Fruit fly (Drosophila melanogaster) whole organism, embryonic: ENCODE measurements around the gene EMC5.

Experiments
- Bdp1 ChIP-seq: fragments of 200-800 bp; sonication (Bioruptor generic); optimal IDR thresholded peaks from 3 replicates; lab custom pipeline; 2016; ENCODE audit warnings: missing biosample characterization, missing genetic modification characterization
- CG10147 ChIP-seq: fragments of 200-800 bp; sonication (Bioruptor generic); optimal IDR thresholded peaks from 2 replicates; lab custom pipeline; 2019; ENCODE audit warnings: missing biosample characterization, mild to moderate bottlenecking, missing genetic modification characterization, moderate library complexity
- CG10366 ChIP-seq: fragments of 200-800 bp; sonication (Bioruptor generic); IDR thresholded peaks from 2 replicates; pipeline ENCODE4 v1.3.6; 2022; ENCODE audit warnings: missing biosample characterization, missing genetic modification characterization
- CG10654 ChIP-seq: fragments of 200-800 bp; sonication (Bioruptor generic); optimal IDR thresholded peaks from 2 replicates; lab custom pipeline; 2016; ENCODE audit warnings: missing biosample characterization, missing genetic modification characterization
- CG11504 ChIP-seq: fragments of 200-800 bp; sonication (Bioruptor generic); optimal IDR thresholded peaks from 3 replicates; lab custom pipeline; 2019; ENCODE audit warnings: missing biosample characterization, mild to moderate bottlenecking, missing genetic modification characterization, moderate library complexity
- CG11695 ChIP-seq: fragments of 200-800 bp; sonication (Bioruptor generic); IDR thresholded peaks from 3 replicates; pipeline ENCODE4 v1.3.6; 2022; ENCODE audit warnings: missing biosample characterization, missing genetic modification characterization
- CG12942 ChIP-seq: fragments of 200-800 bp; sonication (Bioruptor generic); optimal IDR thresholded peaks from 3 replicates; lab custom pipeline; 2016; ENCODE audit warnings: missing biosample characterization, missing genetic modification characterization
- CG13296 ChIP-seq: fragments of 200-800 bp; sonication (Bioruptor generic); optimal IDR thresholded peaks from 3 replicates; lab custom pipeline; 2018; ENCODE audit warnings: missing biosample characterization, mild to moderate bottlenecking, missing genetic modification characterization
- CG1603 ChIP-seq: fragments of 200-800 bp; sonication (Bioruptor generic); optimal IDR thresholded peaks from 2 replicates; lab custom pipeline; 2019; ENCODE audit warnings: missing biosample characterization, mild to moderate bottlenecking, missing genetic modification characterization, moderate library complexity
- CG17328 ChIP-seq: fragments of 200-800 bp; sonication (Bioruptor generic); IDR thresholded peaks from 2 replicates; pipeline ENCODE4 v1.3.6; 2022; ENCODE audit warnings: missing biosample characterization, missing genetic modification characterization
- CG2116 ChIP-seq: fragments of 200-800 bp; sonication (Bioruptor generic); optimal IDR thresholded peaks from 3 replicates; lab custom pipeline; 2018; ENCODE audit warnings: missing biosample characterization, mild to moderate bottlenecking, missing genetic modification characterization
- CG2678 ChIP-seq: fragments of 200-800 bp; sonication (Bioruptor generic); optimal IDR thresholded peaks from 3 replicates; lab custom pipeline; 2019; ENCODE audit warnings: missing biosample characterization, mild to moderate bottlenecking, missing genetic modification characterization, moderate library complexity
- CG2889 ChIP-seq: fragments of 200-800 bp; sonication (Bioruptor generic); IDR thresholded peaks from 3 replicates; pipeline ENCODE4 v1.3.6; 2022; ENCODE audit warnings: missing biosample characterization, missing genetic modification characterization
- CG31388 ChIP-seq: fragments of 200-800 bp; sonication (Bioruptor generic); optimal IDR thresholded peaks from 2 replicates; lab custom pipeline; 2016; ENCODE audit warnings: missing biosample characterization, missing genetic modification characterization
- CG3163 ChIP-seq: fragments of 200-800 bp; sonication (Bioruptor generic); optimal IDR thresholded peaks from 3 replicates; lab custom pipeline; 2016; ENCODE audit warnings: missing biosample characterization, missing genetic modification characterization
- CG32532 ChIP-seq: fragments of 200-800 bp; sonication (Bioruptor generic); IDR thresholded peaks from 2 replicates; pipeline ENCODE4 v1.3.6; 2022; ENCODE audit warnings: missing biosample characterization, missing genetic modification characterization
- CG6254 ChIP-seq: fragments of 200-800 bp; sonication (Bioruptor generic); optimal IDR thresholded peaks from 3 replicates; lab custom pipeline; 2017; ENCODE audit warnings: mild to moderate bottlenecking, missing biosample characterization, missing genetic modification reagents, missing genetic modification characterization
- CG6683 ChIP-seq: fragments of 200-800 bp; sonication (Bioruptor generic); optimal IDR thresholded peaks from 2 replicates; lab custom pipeline; 2017; ENCODE audit warnings: missing biosample characterization, mild to moderate bottlenecking, missing genetic modification characterization, missing genetic modification reagents
- CG7271 ChIP-seq: fragments of 200-800 bp; sonication (Bioruptor generic); optimal IDR thresholded peaks from 2 replicates; lab custom pipeline; 2018; ENCODE audit warnings: missing biosample characterization, mild to moderate bottlenecking, missing genetic modification characterization, moderate library complexity
- CG8944 ChIP-seq: fragments of 200-800 bp; sonication (Bioruptor generic); optimal IDR thresholded peaks from 3 replicates; lab custom pipeline; 2016; ENCODE audit warnings: missing biosample characterization, missing genetic modification characterization
- CG9215 ChIP-seq: fragments of 200-800 bp; sonication (Bioruptor generic); IDR thresholded peaks from 2 replicates; pipeline ENCODE4 v1.3.6; 2022; ENCODE audit warnings: missing biosample characterization, missing genetic modification characterization
- CkIIα-i1 ChIP-seq: fragments of 200-800 bp; sonication (Bioruptor generic); IDR thresholded peaks from 2 replicates; pipeline ENCODE4 v1.3.6; 2022; ENCODE audit warnings: missing biosample characterization, missing genetic modification characterization
- H15 ChIP-seq: fragments of 200-800 bp; sonication (Bioruptor generic); IDR thresholded peaks from 3 replicates; pipeline ENCODE4 v1.3.6; 2022; ENCODE audit warnings: missing biosample characterization, missing genetic modification characterization
- Hr3 ChIP-seq: fragments of 200-800 bp; sonication (Bioruptor generic); optimal IDR thresholded peaks from 3 replicates; lab custom pipeline; 2016; ENCODE audit warnings: missing biosample characterization, missing genetic modification characterization
- Hr78 ChIP-seq, 2 experiments: fragments of 200-800 bp in 1 of 2; fragments of >200 bp in 1 of 2; sonication (Bioruptor generic) in 1 of 2; optimal IDR thresholded peaks; 2 replicates each; lab custom pipeline; 2017 to 2019; ENCODE audit warnings: missing biosample characterization in 2 of 2, missing genetic modification characterization in 2 of 2, mild to moderate bottlenecking in 1 of 2, moderate library complexity in 1 of 2
- MESR4 ChIP-seq: fragments of 200-800 bp; sonication (Bioruptor generic); optimal IDR thresholded peaks from 2 replicates; lab custom pipeline; 2018; ENCODE audit warnings: missing biosample characterization, mild to moderate bottlenecking, missing genetic modification characterization, moderate library complexity
- Myb ChIP-seq: fragments of 200-800 bp; sonication (Bioruptor generic); optimal IDR thresholded peaks from 2 replicates; lab custom pipeline; 2016; ENCODE audit warnings: missing biosample characterization, missing genetic modification characterization
- Opbp ChIP-seq: fragments of 200-800 bp; sonication (Bioruptor generic); IDR thresholded peaks from 3 replicates; pipeline ENCODE4 v1.3.6; 2022; ENCODE audit warnings: missing biosample characterization, missing genetic modification characterization; ENCODE audit not compliant: partially characterized antibody
- Poxn ChIP-seq: fragments of 200-800 bp; sonication (Bioruptor generic); IDR thresholded peaks from 2 replicates; pipeline ENCODE4 v1.3.6; 2022; ENCODE audit warnings: missing biosample characterization, missing genetic modification characterization
- cato ChIP-seq: fragments of 200-800 bp; sonication (Bioruptor generic); optimal IDR thresholded peaks from 2 replicates; lab custom pipeline; 2016; ENCODE audit warnings: missing biosample characterization, missing genetic modification characterization, borderline replicate concordance
- cg ChIP-seq: fragments of 200-800 bp; sonication (Bioruptor generic); optimal IDR thresholded peaks from 3 replicates; lab custom pipeline; 2019; ENCODE audit warnings: missing biosample characterization, mild to moderate bottlenecking, missing genetic modification characterization, moderate library complexity
- da ChIP-seq: fragments of 200-800 bp; sonication (Bioruptor generic); optimal IDR thresholded peaks from 2 replicates; lab custom pipeline; 2016; ENCODE audit warnings: missing biosample characterization, missing genetic modification characterization
- fd64A ChIP-seq: fragments of 200-800 bp; sonication (Bioruptor generic); optimal IDR thresholded peaks from 3 replicates; lab custom pipeline; 2018; ENCODE audit warnings: missing biosample characterization, mild to moderate bottlenecking, missing genetic modification characterization
- grn ChIP-seq: fragments of 200-800 bp; sonication (Bioruptor generic); optimal IDR thresholded peaks from 3 replicates; lab custom pipeline; 2017; ENCODE audit warnings: missing biosample characterization, missing genetic modification characterization
- hkb ChIP-seq, 2 experiments: fragments of 200-800 bp in 1 of 2; fragments of >200 bp in 1 of 2; sonication (Bioruptor generic) in 1 of 2; IDR thresholded peaks in 1 of 2; optimal IDR thresholded peaks in 1 of 2; 2 replicates each; pipeline versions ENCODE4 v1.3.6 to Lab custom; 2017 to 2022; ENCODE audit warnings: missing biosample characterization in 1 of 2, missing genetic modification characterization in 1 of 2
- ken ChIP-seq: fragments of 200-800 bp; sonication (Bioruptor generic); IDR thresholded peaks from 3 replicates; pipeline ENCODE4 v1.3.6; 2022; ENCODE audit warnings: missing biosample characterization, missing genetic modification characterization
- knrl ChIP-seq: fragments of 200-800 bp; sonication (Bioruptor generic); IDR thresholded peaks from 3 replicates; pipeline ENCODE4 v1.3.6; 2022; ENCODE audit warnings: missing biosample characterization, missing genetic modification characterization; ENCODE audit not compliant: partially characterized antibody
- lilli ChIP-seq: fragments of 200-800 bp; sonication (Bioruptor generic); optimal IDR thresholded peaks from 3 replicates; lab custom pipeline; 2016; ENCODE audit warnings: missing biosample characterization, missing genetic modification characterization
- oc ChIP-seq: fragments of 200-800 bp; sonication (Bioruptor generic); optimal IDR thresholded peaks from 2 replicates; lab custom pipeline; 2018; ENCODE audit warnings: missing biosample characterization, mild to moderate bottlenecking, missing genetic modification characterization, moderate library complexity
- peb ChIP-seq: fragments of 200-800 bp; sonication (Bioruptor generic); IDR thresholded peaks from 2 replicates; pipeline ENCODE4 v1.3.6; 2022; ENCODE audit warnings: missing biosample characterization, missing genetic modification characterization
- pho ChIP-seq: fragments of 200-800 bp; sonication (Bioruptor generic); optimal IDR thresholded peaks from 2 replicates; lab custom pipeline; 2016; ENCODE audit warnings: missing biosample characterization, missing genetic modification characterization
- phol ChIP-seq: fragments of 200-800 bp; sonication (Bioruptor generic); optimal IDR thresholded peaks from 3 replicates; lab custom pipeline; 2018; ENCODE audit warnings: missing biosample characterization, mild to moderate bottlenecking, missing genetic modification characterization, moderate library complexity
- ro ChIP-seq: fragments of 200-800 bp; sonication (Bioruptor generic); IDR thresholded peaks from 2 replicates; pipeline ENCODE4 v1.3.6; 2022; ENCODE audit warnings: missing biosample characterization, missing genetic modification characterization
- sd ChIP-seq: fragments of 200-800 bp; sonication (Bioruptor generic); optimal IDR thresholded peaks from 3 replicates; lab custom pipeline; 2018; ENCODE audit warnings: missing biosample characterization, mild to moderate bottlenecking, missing genetic modification characterization, moderate library complexity
- sug ChIP-seq: fragments of 200-800 bp; optimal IDR thresholded peaks from 2 replicates; lab custom pipeline; 2019; ENCODE audit warnings: missing biosample characterization, mild to moderate bottlenecking, missing genetic modification characterization, moderate library complexity
- tin ChIP-seq: fragments of 200-800 bp; sonication (Bioruptor generic); optimal IDR thresholded peaks from 3 replicates; lab custom pipeline; 2016; ENCODE audit warnings: missing biosample characterization, missing genetic modification characterization
- ttk ChIP-seq: fragments of 200-800 bp; sonication (Bioruptor generic); IDR thresholded peaks from 2 replicates; pipeline ENCODE4 v2.1.2; 2022; ENCODE audit warnings: missing biosample characterization, missing genetic modification characterization
- unpg ChIP-seq: fragments of 200-800 bp; sonication (Bioruptor generic); optimal IDR thresholded peaks from 3 replicates; lab custom pipeline; 2018; ENCODE audit warnings: missing biosample characterization, mild to moderate bottlenecking, missing genetic modification characterization, moderate library complexity

EMC5 gene

DNA sequence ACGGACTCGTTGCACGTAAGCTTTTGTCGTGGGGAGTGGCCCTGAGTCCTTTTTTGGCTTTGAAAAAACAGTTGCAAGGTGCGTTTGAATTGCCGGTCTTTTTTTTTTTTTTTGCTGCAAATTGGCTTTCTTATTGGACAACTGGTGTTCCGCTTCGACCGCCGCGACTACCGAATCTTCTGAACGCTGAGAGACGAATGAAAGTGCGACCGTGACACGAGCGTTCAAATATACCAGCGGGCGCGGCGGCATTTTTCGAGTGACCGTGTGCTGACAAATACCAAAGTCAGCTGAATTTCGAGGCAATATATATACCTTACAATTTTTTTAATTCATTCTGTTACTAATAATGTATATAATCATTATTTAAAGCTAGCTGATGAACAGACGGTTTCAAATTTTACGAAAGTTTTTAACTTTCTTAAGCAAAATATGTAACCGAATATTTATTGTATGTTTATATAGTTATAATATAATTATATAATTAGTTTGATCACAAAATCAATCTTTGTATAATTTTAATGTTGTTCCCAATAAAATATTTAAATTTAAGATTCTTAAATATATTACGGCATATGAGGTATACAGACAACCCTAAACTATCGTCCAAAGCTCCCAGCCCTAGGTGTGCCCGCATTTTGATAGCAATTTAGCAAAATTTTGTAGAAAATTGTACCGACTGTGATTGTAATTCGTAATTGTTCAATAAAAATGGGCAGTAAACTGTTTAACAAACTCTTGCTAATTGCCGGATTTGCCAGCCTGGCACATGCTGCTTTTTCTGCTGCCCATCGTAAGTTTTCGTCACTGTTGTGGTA, at the start of gene EMC5, which contains the start of gene Swip-1 (continued):
- TF ChIP-seq ken (GFP tag; lab: Robert Waterston, UW) = peak; percentile 67; the same call in 2 of the 3 replicates
- TF ChIP-seq unpg (GFP tag; lab: Kevin White, UChicago) = peak; percentile 49
- TF ChIP-seq CG7271 (tag; lab: Kevin White, UChicago) = no peak
- TF ChIP-seq peb (GFP tag; lab: Robert Waterston, UW) = no peak
- TF ChIP-seq tin (GFP tag; lab: Kevin White, UChicago) = peak; percentile 56
- no peak for TF ChIP-seq Myb
- peak; percentile 73 for TF ChIP-seq MESR4 (GFP tag; lab: Kevin White, UChicago)
- TF ChIP-seq Hr3 (GFP tag; lab: Kevin White, UChicago) = peak; percentile 77
- no peak for TF ChIP-seq CG10366 (GFP tag; lab: Robert Waterston, UW)
- TF ChIP-seq CG11695 (GFP tag; lab: Robert Waterston, UW) = no peak
- TF ChIP-seq Opbp (GFP tag; lab: Robert Waterston, UW) = peak; percentile 41; the same call in 2 of the 3 replicates
- TF ChIP-seq CG11504 (tag; lab: Kevin White, UChicago) = peak; percentile 75
- no peak for TF ChIP-seq CG1603 (tag; lab: Kevin White, UChicago)
- TF ChIP-seq cato = peak; percentile 26
- TF ChIP-seq CG2889 (GFP tag; lab: Robert Waterston, UW) = no peak
- peak; percentile 60 for TF ChIP-seq sd (tag; lab: Kevin White, UChicago)
- peak; percentile 67; the same call in 1 of the 2 replicates for TF ChIP-seq CG32532 (GFP tag; lab: Robert Waterston, UW)
- no peak for TF ChIP-seq oc
- TF ChIP-seq CG3163 (GFP tag; lab: Kevin White, UChicago) = peak; percentile 2
- no peak for TF ChIP-seq da
- peak; percentile 44; the same call in 1 of the 3 replicates for TF ChIP-seq knrl (GFP tag; lab: Robert Waterston, UW)
- peak in 1 of 2 experiments; percentile 15 for TF ChIP-seq Hr78 (GFP tag; optimal IDR thresholded peaks at IDR 0.05; lab: Kevin White, UChicago)
- TF ChIP-seq CG10147 (GFP tag; lab: Kevin White, UChicago) = peak; percentile 23
- no peak for TF ChIP-seq grn (GFP tag; lab: Kevin White, UChicago)
- TF ChIP-seq Bdp1 (GFP tag; lab: Kevin White, UChicago) = no peak
- peak; percentile 46 for TF ChIP-seq lilli (GFP tag; lab: Kevin White, UChicago)
- no peak for TF ChIP-seq ro (GFP tag; lab: Robert Waterston, UW)
- no peak for TF ChIP-seq fd64A
- no peak; the same call in 1 of the 2 replicates for TF ChIP-seq CG17328 (GFP tag; lab: Robert Waterston, UW)
- TF ChIP-seq CG2678 (tag; lab: Kevin White, UChicago) = peak; percentile 80
- TF ChIP-seq phol (tag; lab: Kevin White, UChicago) = peak; percentile 84
- TF ChIP-seq CG6254 (GFP tag; lab: Kevin White, UChicago) = peak; percentile 19
- peak; percentile 49 for TF ChIP-seq CG13296 (GFP tag; lab: Kevin White, UChicago)
- peak; percentile 73 for TF ChIP-seq sug (tag; lab: Kevin White, UChicago)
- TF ChIP-seq Poxn (GFP tag; lab: Robert Waterston, UW) = 0 out of 2 replicates have a peak, but pooled peaks have one; percentile 10
- TF ChIP-seq ttk (GFP tag; lab: Robert Waterston, UW) = no peak
- TF ChIP-seq CG10654 (GFP tag; lab: Kevin White, UChicago) = peak; percentile 54
- no peak for TF ChIP-seq pho (GFP tag; lab: Kevin White, UChicago)
- TF ChIP-seq CG8944 = no peak
- TF ChIP-seq H15 = no peak
- TF ChIP-seq cg (GFP tag; lab: Kevin White, UChicago) = no peak
- TF ChIP-seq CG9215 (GFP tag; lab: Robert Waterston, UW) = peak; percentile 56
- TF ChIP-seq CG2116 (GFP tag; lab: Kevin White, UChicago) = peak; percentile 43
- TF ChIP-seq CkIIα-i1 = no peak
- no peak for TF ChIP-seq CG6683
- TF ChIP-seq CG12942 (GFP tag; lab: Kevin White, UChicago) = peak; percentile 50
- no peak for TF ChIP-seq hkb (optimal IDR thresholded peaks at IDR 0.05; lab: Kevin White, UChicago)
- TF ChIP-seq hkb (GFP tag; IDR thresholded peaks at IDR 0.05; lab: Robert Waterston, UW) = no peak
- TF ChIP-seq CG31388 (GFP tag; lab: Kevin White, UChicago) = peak; percentile 9
